Worm (Caenorhabditis elegans) whole organism, late embryonic: ENCODE data around the gene rcan-1.

Source experiments
- F13H6.1 ChIP-seq: sonication (generic microtip); optimal IDR thresholded peaks from 2 replicates; lab custom pipeline; 2016; ENCODE audit warnings: missing genetic modification characterization, missing compliant biosample characterization
- K09A11.1 ChIP-seq: sonication (generic microtip); optimal IDR thresholded peaks from 2 replicates; lab custom pipeline; 2017; ENCODE audit warnings: antibody characterized with exemption, mild to moderate bottlenecking, missing genetic modification characterization, missing compliant biosample characterization; ENCODE audit not compliant: insufficient read depth
- T23F11.4 ChIP-seq: fragments of 200-800 bp; sonication (Bioruptor generic); optimal IDR thresholded peaks from 2 replicates; lab custom pipeline; 2018; ENCODE audit warnings: mild to moderate bottlenecking, missing genetic modification characterization, missing compliant biosample characterization
- Y22D7AL.16 ChIP-seq: sonication (generic microtip); optimal IDR thresholded peaks from 2 replicates; lab custom pipeline; 2016; ENCODE audit warnings: missing genetic modification characterization, missing compliant biosample characterization
- ahr-1 ChIP-seq: sonication (generic microtip); optimal IDR thresholded peaks from 2 replicates; lab custom pipeline; 2016; ENCODE audit warnings: missing genetic modification characterization, missing compliant biosample characterization
- ceh-14 ChIP-seq: sonication (generic microtip); optimal IDR thresholded peaks from 2 replicates; lab custom pipeline; 2016; ENCODE audit warnings: missing genotype, missing genetic modification characterization, missing compliant biosample characterization
- ceh-18 ChIP-seq: sonication (generic microtip); optimal IDR thresholded peaks from 2 replicates; lab custom pipeline; 2016; ENCODE audit warnings: missing genetic modification characterization, missing compliant biosample characterization
- ceh-19 ChIP-seq: fragments of 200-800 bp; sonication (Bioruptor generic); optimal IDR thresholded peaks from 2 replicates; lab custom pipeline; 2018; ENCODE audit warnings: mild to moderate bottlenecking, missing genetic modification characterization, missing compliant biosample characterization
- ceh-2 ChIP-seq: sonication (generic microtip); optimal IDR thresholded peaks from 2 replicates; lab custom pipeline; 2016; ENCODE audit warnings: missing genotype, missing genetic modification characterization, missing compliant biosample characterization
- ceh-24 ChIP-seq: sonication (generic microtip); optimal IDR thresholded peaks from 2 replicates; lab custom pipeline; 2016; ENCODE audit warnings: mild to moderate bottlenecking, missing genetic modification characterization, missing compliant biosample characterization
- ceh-30 ChIP-seq: fragments of 150-350 bp; optimal IDR thresholded peaks from 2 replicates; lab custom pipeline; 2014; ENCODE audit warnings: missing biosample characterization, missing genetic modification characterization
- ceh-34 ChIP-seq: sonication (generic microtip); optimal IDR thresholded peaks from 2 replicates; lab custom pipeline; 2016; ENCODE audit warnings: mild to moderate bottlenecking, missing genetic modification characterization, missing compliant biosample characterization
- ceh-48 ChIP-seq: sonication (generic microtip); optimal IDR thresholded peaks from 2 replicates; lab custom pipeline; 2016; ENCODE audit warnings: missing genetic modification characterization, inconsistent platforms, missing compliant biosample characterization
- ceh-6 ChIP-seq: fragments of 200-800 bp; sonication (Bioruptor generic); optimal IDR thresholded peaks from 2 replicates; lab custom pipeline; 2018; ENCODE audit warnings: mild to moderate bottlenecking, missing genetic modification characterization, missing compliant biosample characterization
- che-1 ChIP-seq: sonication (generic microtip); optimal IDR thresholded peaks from 2 replicates; lab custom pipeline; 2016; ENCODE audit warnings: mild to moderate bottlenecking, missing genetic modification characterization, missing compliant biosample characterization
- dmd-4 ChIP-seq: sonication (generic microtip); optimal IDR thresholded peaks from 2 replicates; lab custom pipeline; 2016; ENCODE audit warnings: borderline replicate concordance, missing genetic modification characterization, missing compliant biosample characterization
- elt-2 ChIP-seq: sonication (generic microtip); optimal IDR thresholded peaks from 2 replicates; lab custom pipeline; 2016; ENCODE audit warnings: missing genetic modification reagents, missing genetic modification characterization, missing compliant biosample characterization
- elt-4 ChIP-seq: sonication (generic microtip); optimal IDR thresholded peaks from 2 replicates; lab custom pipeline; 2016; ENCODE audit warnings: missing genetic modification characterization, missing compliant biosample characterization
- ets-4 ChIP-seq: sonication (generic microtip); optimal IDR thresholded peaks from 2 replicates; lab custom pipeline; 2016; ENCODE audit warnings: missing genetic modification characterization, missing compliant biosample characterization
- eyg-1 ChIP-seq: sonication (generic microtip); optimal IDR thresholded peaks from 2 replicates; lab custom pipeline; 2016; ENCODE audit warnings: missing genotype, missing genetic modification characterization, missing compliant biosample characterization
- fax-1 ChIP-seq: sonication (generic microtip); optimal IDR thresholded peaks from 2 replicates; lab custom pipeline; 2016; ENCODE audit warnings: missing genotype, missing genetic modification characterization, missing compliant biosample characterization
- fkh-6 ChIP-seq: sonication (generic microtip); optimal IDR thresholded peaks from 2 replicates; lab custom pipeline; 2016; ENCODE audit warnings: missing genetic modification characterization, missing compliant biosample characterization
- gmeb-2 ChIP-seq: sonication (generic microtip); optimal IDR thresholded peaks from 2 replicates; lab custom pipeline; 2016; ENCODE audit warnings: missing genetic modification characterization, inconsistent platforms, missing compliant biosample characterization
- hlh-30 ChIP-seq: sonication (generic microtip); optimal IDR thresholded peaks from 2 replicates; lab custom pipeline; 2017; ENCODE audit warnings: antibody characterized with exemption, missing genetic modification characterization, missing compliant biosample characterization; ENCODE audit not compliant: insufficient read depth
- hlh-6 ChIP-seq: sonication (generic microtip); optimal IDR thresholded peaks from 2 replicates; lab custom pipeline; 2016; ENCODE audit warnings: missing genotype, missing genetic modification characterization, missing compliant biosample characterization
- lim-6 ChIP-seq: sonication (generic microtip); optimal IDR thresholded peaks from 2 replicates; lab custom pipeline; 2016; ENCODE audit warnings: missing genetic modification characterization, missing compliant biosample characterization
- madf-2 ChIP-seq: sonication (generic microtip); optimal IDR thresholded peaks from 2 replicates; lab custom pipeline; 2017; ENCODE audit warnings: missing genetic modification characterization, missing compliant biosample characterization
- nfya-1 ChIP-seq: sonication (generic microtip); optimal IDR thresholded peaks from 2 replicates; lab custom pipeline; 2017; ENCODE audit warnings: missing genetic modification characterization, mild to moderate bottlenecking, missing compliant biosample characterization, antibody characterized with exemption, moderate library complexity
- nhr-11 ChIP-seq: fragments of 150-350 bp; optimal IDR thresholded peaks from 2 replicates; lab custom pipeline; 2014; ENCODE audit warnings: missing biosample characterization, missing genetic modification characterization
- pat-9 ChIP-seq: fragments of 200-800 bp; sonication (Bioruptor generic); optimal IDR thresholded peaks from 2 replicates; lab custom pipeline; 2018; ENCODE audit warnings: mild to moderate bottlenecking, missing genetic modification characterization, moderate library complexity, missing compliant biosample characterization
- pha-2 ChIP-seq: sonication (generic microtip); optimal IDR thresholded peaks from 2 replicates; lab custom pipeline; 2017; ENCODE audit warnings: mild to moderate bottlenecking, missing genetic modification characterization, missing compliant biosample characterization
- pha-4 ChIP-seq: fragments of 150-350 bp; optimal IDR thresholded peaks from 2 replicates; lab custom pipeline; 2018; ENCODE audit warnings: missing biosample characterization, missing genetic modification reagents, missing genetic modification characterization
- pqm-1 ChIP-seq: sonication (generic microtip); optimal IDR thresholded peaks from 2 replicates; lab custom pipeline; 2016; ENCODE audit warnings: missing genetic modification characterization, missing compliant biosample characterization
- rnt-1 ChIP-seq: sonication (generic microtip); optimal IDR thresholded peaks from 2 replicates; lab custom pipeline; 2016; ENCODE audit warnings: missing genetic modification characterization, missing compliant biosample characterization
- sdc-2 ChIP-seq: sonication (generic microtip); optimal IDR thresholded peaks from 2 replicates; lab custom pipeline; 2016; ENCODE audit warnings: missing genotype, missing genetic modification characterization, missing compliant biosample characterization
- sox-2 ChIP-seq: fragments of 200-800 bp; sonication (Bioruptor generic); IDR thresholded peaks from 2 replicates; pipeline ENCODE4 v1.3.6; 2022; ENCODE audit warnings: missing genetic modification reagents, missing genetic modification characterization, missing compliant biosample characterization
- sox-4 ChIP-seq: sonication (generic microtip); optimal IDR thresholded peaks from 2 replicates; lab custom pipeline; 2017; ENCODE audit warnings: mild to moderate bottlenecking, missing genetic modification characterization, inconsistent platforms, missing compliant biosample characterization
- tbx-2 ChIP-seq: sonication (generic microtip); optimal IDR thresholded peaks from 2 replicates; lab custom pipeline; 2016; ENCODE audit warnings: missing genetic modification characterization, missing compliant biosample characterization
- ttx-3 ChIP-seq: sonication (generic microtip); optimal IDR thresholded peaks from 2 replicates; lab custom pipeline; 2016; ENCODE audit warnings: missing genetic modification reagents, missing genetic modification characterization, missing compliant biosample characterization
- unc-3 ChIP-seq, 2 experiments: fragments of 200-800 bp in 1 of 2; sonication (Bioruptor generic) in 1 of 2; sonication (generic microtip) in 1 of 2; conservative IDR thresholded peaks in 1 of 2; optimal IDR thresholded peaks in 1 of 2; 2 replicates each; pipeline versions ENCODE4 v1.3.6 to Lab custom; 2016 to 2022; ENCODE audit warnings: missing compliant biosample characterization in 2 of 2, missing genetic modification characterization in 2 of 2, missing genetic modification reagents in 1 of 2
- unc-42 ChIP-seq: sonication (generic microtip); optimal IDR thresholded peaks from 2 replicates; lab custom pipeline; 2016; ENCODE audit warnings: missing genotype, missing genetic modification characterization, missing compliant biosample characterization
- unc-55 ChIP-seq: sonication (generic microtip); optimal IDR thresholded peaks from 2 replicates; lab custom pipeline; 2017; ENCODE audit warnings: missing biosample characterization, missing genetic modification reagents, missing genetic modification characterization
- unc-86 ChIP-seq: sonication (generic microtip); optimal IDR thresholded peaks from 2 replicates; lab custom pipeline; 2016; ENCODE audit warnings: missing genetic modification characterization, missing compliant biosample characterization

Gene rcan-1

ce11 chrIII:5710676-5711075 is 26.8 kb upstream of the rcan-1 start:
- TF ChIP-seq T23F11.4 (GFP tag; lab: Kevin White, UChicago) (no peak), pat-9 (tag; lab: Kevin White, UChicago) (no peak), ceh-18 (tag; lab: Kevin White, UChicago) (no peak), ceh-2 (tag; lab: Kevin White, UChicago) (no peak), hlh-6 (tag; lab: Kevin White, UChicago) (no peak), unc-3 (GFP tag; conservative IDR thresholded peaks at IDR 0.05; lab: Robert Waterston, UW) (no peak), unc-3 (tag; optimal IDR thresholded peaks at IDR 0.05; lab: Kevin White, UChicago) (no peak), sox-2 (no peak), K09A11.1 (tag; lab: Kevin White, UChicago) (no peak), lim-6 (tag; lab: Kevin White, UChicago) (no peak), ahr-1 (tag; lab: Kevin White, UChicago) (no peak), elt-2 (tag; lab: Kevin White, UChicago) (peak; percentile 42), pha-4 (tag; lab: Kevin White, UChicago) (no peak), ceh-6 (GFP tag; lab: Kevin White, UChicago) (no peak), ets-4 (tag; lab: Kevin White, UChicago) (peak; percentile 70), pha-2 (tag; lab: Kevin White, UChicago) (no peak), ceh-30 (tag; lab: Kevin White, UChicago) (no peak), nfya-1 (tag; lab: Kevin White, UChicago) (peak; percentile 68), che-1 (tag; lab: Kevin White, UChicago) (no peak), unc-55 (GFP tag; lab: Kevin White, UChicago) (no peak), sdc-2 (tag; lab: Kevin White, UChicago) (no peak), dmd-4 (tag; lab: Kevin White, UChicago) (no peak), gmeb-2 (tag; lab: Kevin White, UChicago) (no peak)

- no peak for TF ChIP-seq sox-4 (tag; lab: Kevin White, UChicago)
Observed at ce11 chrIII:5710045-5710444, 26.1 kb upstream of the rcan-1 start, which contains the start of gene B0336.12. Gene B0336.12, minus strand, starts transcription at chrIII:5710145.

ce11 chrIII:5709224-5709623 is 25.3 kb upstream of the rcan-1 start, which contains the start of gene hpo-28:
Gene hpo-28, minus strand, starts transcription at chrIII:5709324.
- TF ChIP-seq ceh-48 (tag; lab: Kevin White, UChicago) (no peak), eyg-1 (no peak), ceh-6 (GFP tag; lab: Kevin White, UChicago) (no peak), pqm-1 (no peak), hlh-30 (tag; lab: Kevin White, UChicago) (no peak), ttx-3 (tag; lab: Kevin White, UChicago) (no peak), fkh-6 (no peak), sox-2 (no peak), Y22D7AL.16 (tag; lab: Kevin White, UChicago) (no peak), rnt-1 (tag; lab: Kevin White, UChicago) (no peak), unc-86 (tag; lab: Kevin White, UChicago) (no peak), sox-4 (tag; lab: Kevin White, UChicago) (no peak), ceh-14 (tag; lab: Kevin White, UChicago) (no peak), fax-1 (tag; lab: Kevin White, UChicago) (no peak), F13H6.1 (tag; lab: Kevin White, UChicago) (no peak), madf-2 (tag; lab: Kevin White, UChicago) (no peak)

ce11 chrIII:5708024-5708423 is 24.1 kb upstream of the rcan-1 start:
- TF ChIP-seq ceh-34 (peak; percentile 8), tbx-2 (no peak), pha-2 (tag; lab: Kevin White, UChicago) (no peak), ceh-19 (GFP tag; lab: Kevin White, UChicago) (peak; percentile 29), pat-9 (tag; lab: Kevin White, UChicago) (no peak), fax-1 (tag; lab: Kevin White, UChicago) (no peak), elt-4 (no peak), unc-42 (no peak), T23F11.4 (GFP tag; lab: Kevin White, UChicago) (no peak), nhr-11 (tag; lab: Kevin White, UChicago) (no peak), sox-4 (tag; lab: Kevin White, UChicago) (no peak), dmd-4 (tag; lab: Kevin White, UChicago) (no peak), K09A11.1 (tag; lab: Kevin White, UChicago) (no peak), ceh-24 (tag; lab: Kevin White, UChicago) (no peak)
